Fruit fly (Drosophila melanogaster) whole organism, prepupa: ENCODE measurements around the gene CG14868.
A peak's percentile ranks its signal among the peaks of the same experiment; 100 is the strongest.

Source experiments
- Blimp-1 ChIP-seq: fragments of 200-800 bp; sonication (Bioruptor generic); optimal IDR thresholded peaks from 3 replicates; lab custom pipeline; 2017; ENCODE audit warnings: missing biosample characterization, missing genetic modification characterization, mild to moderate bottlenecking, moderate library complexity, missing genetic modification reagents
- CG10631 ChIP-seq: fragments of 200-800 bp; sonication (Bioruptor generic); optimal IDR thresholded peaks from 2 replicates; lab custom pipeline; 2016; ENCODE audit warnings: missing biosample characterization, missing genetic modification characterization
- CG10669 ChIP-seq: fragments of 200-800 bp; sonication (Bioruptor generic); optimal IDR thresholded peaks from 3 replicates; lab custom pipeline; 2018; ENCODE audit warnings: missing biosample characterization, mild to moderate bottlenecking, missing genetic modification characterization, moderate library complexity
- CG11294 ChIP-seq: fragments of 200-800 bp; sonication (Bioruptor generic); IDR thresholded peaks from 2 replicates; pipeline ENCODE4 v1.3.6; 2022; ENCODE audit warnings: missing biosample characterization, missing genetic modification characterization
- CG11762 ChIP-seq: fragments of 200-800 bp; sonication (Bioruptor generic); optimal IDR thresholded peaks from 3 replicates; lab custom pipeline; 2016; ENCODE audit warnings: missing biosample characterization, missing genetic modification characterization; ENCODE audit not compliant: insufficient read depth
- CG3032 ChIP-seq: fragments of 200-800 bp; optimal IDR thresholded peaks from 2 replicates; lab custom pipeline; 2019; ENCODE audit warnings: missing biosample characterization, mild to moderate bottlenecking, missing genetic modification characterization, moderate library complexity
- CG31627 ChIP-seq: fragments of 200-800 bp; sonication (Bioruptor generic); optimal IDR thresholded peaks from 3 replicates; lab custom pipeline; 2016; ENCODE audit warnings: missing biosample characterization, missing genetic modification characterization
- CG32006 ChIP-seq: fragments of 200-800 bp; sonication (Bioruptor generic); optimal IDR thresholded peaks from 3 replicates; lab custom pipeline; 2017; ENCODE audit warnings: missing biosample characterization, mild to moderate bottlenecking, missing genetic modification characterization
- CG34406 ChIP-seq: fragments of 200-800 bp; sonication (Bioruptor generic); optimal IDR thresholded peaks from 3 replicates; lab custom pipeline; 2016; ENCODE audit warnings: missing biosample characterization, missing genetic modification characterization
- CG3919 ChIP-seq: fragments of 200-800 bp; sonication (Bioruptor generic); optimal IDR thresholded peaks from 3 replicates; lab custom pipeline; 2016; ENCODE audit warnings: missing biosample characterization, missing genetic modification characterization
- CG6792 ChIP-seq: fragments of 200-800 bp; sonication (Bioruptor generic); optimal IDR thresholded peaks from 3 replicates; lab custom pipeline; 2016; ENCODE audit warnings: missing biosample characterization, missing genetic modification characterization
- CG6808 ChIP-seq: fragments of 200-800 bp; sonication (Bioruptor generic); optimal IDR thresholded peaks from 3 replicates; lab custom pipeline; 2017; ENCODE audit warnings: missing biosample characterization, missing genetic modification characterization, mild to moderate bottlenecking, moderate library complexity, missing genetic modification reagents
- CG7368 ChIP-seq: fragments of 200-800 bp; sonication (Bioruptor generic); optimal IDR thresholded peaks from 3 replicates; lab custom pipeline; 2016; ENCODE audit warnings: missing biosample characterization, missing genetic modification characterization
- CG8119 ChIP-seq: fragments of 200-800 bp; sonication (Bioruptor generic); IDR thresholded peaks from 3 replicates; pipeline ENCODE4 v1.3.6; 2022; ENCODE audit warnings: missing biosample characterization, missing genetic modification characterization
- CG8319 ChIP-seq: fragments of 200-800 bp; sonication (Bioruptor generic); optimal IDR thresholded peaks from 3 replicates; lab custom pipeline; 2016; ENCODE audit warnings: missing biosample characterization, missing genetic modification characterization
- CG8632 ChIP-seq: fragments of 200-800 bp; sonication (Bioruptor generic); optimal IDR thresholded peaks from 3 replicates; lab custom pipeline; 2016; ENCODE audit warnings: missing biosample characterization, missing genetic modification characterization
- CG9139 ChIP-seq: fragments of 200-800 bp; sonication (Bioruptor generic); optimal IDR thresholded peaks from 3 replicates; lab custom pipeline; 2017; ENCODE audit warnings: missing biosample characterization, mild to moderate bottlenecking, missing genetic modification characterization
- Eip75B ChIP-seq: fragments of 200-800 bp; sonication (Bioruptor generic); optimal IDR thresholded peaks from 3 replicates; lab custom pipeline; 2016; ENCODE audit warnings: missing biosample characterization, missing genetic modification characterization
- Eip78C ChIP-seq: fragments of 200-800 bp; sonication (Bioruptor generic); peaks from one replicate; lab custom pipeline; 2016; ENCODE audit warnings: missing biosample characterization, missing genetic modification characterization
- Eip93F ChIP-seq: fragments of 200-800 bp; sonication (Bioruptor generic); optimal IDR thresholded peaks from 2 replicates; lab custom pipeline; 2016; ENCODE audit warnings: missing biosample characterization, mild to moderate bottlenecking, missing genetic modification characterization
- Ets21C ChIP-seq: fragments of 200-800 bp; sonication (Bioruptor generic); optimal IDR thresholded peaks from 3 replicates; lab custom pipeline; 2016; ENCODE audit warnings: missing biosample characterization, missing genetic modification characterization
- Ets96B ChIP-seq: fragments of 200-800 bp; optimal IDR thresholded peaks from 2 replicates; lab custom pipeline; 2019; ENCODE audit warnings: missing biosample characterization, mild to moderate bottlenecking, missing genetic modification characterization, moderate library complexity
- Gug ChIP-seq: fragments of 200-800 bp; sonication (Bioruptor generic); IDR thresholded peaks from 2 replicates; pipeline ENCODE4 v1.3.6; 2022; ENCODE audit warnings: missing biosample characterization, missing genetic modification characterization
- Hr38 ChIP-seq: sonication (Bioruptor generic); optimal IDR thresholded peaks from 2 replicates; lab custom pipeline; 2016; ENCODE audit warnings: missing biosample characterization, missing genetic modification characterization
- Hr39 ChIP-seq: fragments of 200-800 bp; sonication (Bioruptor generic); optimal IDR thresholded peaks from 2 replicates; lab custom pipeline; 2016; ENCODE audit warnings: missing biosample characterization, missing genetic modification characterization
- Hr4 ChIP-seq: fragments of 200-800 bp; sonication (Bioruptor generic); optimal IDR thresholded peaks from 3 replicates; lab custom pipeline; 2016; ENCODE audit warnings: missing biosample characterization, missing genetic modification characterization
- Lpt ChIP-seq: fragments of 200-800 bp; sonication (Bioruptor generic); optimal IDR thresholded peaks from 3 replicates; lab custom pipeline; 2016; ENCODE audit warnings: missing biosample characterization, missing genetic modification characterization
- Met ChIP-seq: fragments of 200-800 bp; sonication (Bioruptor generic); optimal IDR thresholded peaks from 3 replicates; lab custom pipeline; 2016; ENCODE audit warnings: missing biosample characterization, missing genetic modification characterization
- OdsH ChIP-seq: fragments of 200-800 bp; sonication (Bioruptor generic); optimal IDR thresholded peaks from 3 replicates; lab custom pipeline; 2016; ENCODE audit warnings: missing biosample characterization, missing genetic modification characterization
- Smox ChIP-seq: fragments of 200-800 bp; sonication (Bioruptor generic); optimal IDR thresholded peaks from 3 replicates; lab custom pipeline; 2016; ENCODE audit warnings: missing biosample characterization, missing genetic modification characterization
- Sox14 ChIP-seq: fragments of 200-800 bp; sonication (Bioruptor generic); optimal IDR thresholded peaks from 3 replicates; lab custom pipeline; 2016; ENCODE audit warnings: missing biosample characterization, missing genetic modification characterization
- Sox15 ChIP-seq: fragments of 200-800 bp; sonication (Bioruptor generic); optimal IDR thresholded peaks from 3 replicates; lab custom pipeline; 2016; ENCODE audit warnings: missing biosample characterization, missing genetic modification characterization
- achi ChIP-seq: fragments of 200-800 bp; sonication (Bioruptor generic); optimal IDR thresholded peaks from 3 replicates; lab custom pipeline; 2016; ENCODE audit warnings: missing biosample characterization, missing genetic modification characterization
- acj6 ChIP-seq: fragments of 200-800 bp; sonication (Bioruptor generic); optimal IDR thresholded peaks from 3 replicates; lab custom pipeline; 2016; ENCODE audit warnings: missing biosample characterization, missing genetic modification characterization
- cyc ChIP-seq: fragments of 200-800 bp; sonication (Bioruptor generic); optimal IDR thresholded peaks from 3 replicates; lab custom pipeline; 2016; ENCODE audit warnings: missing biosample characterization, missing genetic modification characterization
- dac ChIP-seq: fragments of 200-800 bp; sonication (Bioruptor generic); optimal IDR thresholded peaks from 2 replicates; lab custom pipeline; 2017; ENCODE audit warnings: missing biosample characterization, mild to moderate bottlenecking, missing genetic modification characterization
- dsx ChIP-seq: fragments of 200-800 bp; optimal IDR thresholded peaks from 3 replicates; lab custom pipeline; 2019; ENCODE audit warnings: missing biosample characterization, mild to moderate bottlenecking, missing genetic modification characterization, moderate library complexity; ENCODE audit not compliant: poor library complexity, severe bottlenecking
- eg ChIP-seq: fragments of 200-800 bp; sonication (Bioruptor generic); IDR thresholded peaks from 3 replicates; pipeline ENCODE4 v1.3.6; 2022; ENCODE audit warnings: missing biosample characterization, missing genetic modification characterization
- esn ChIP-seq: fragments of 200-800 bp; sonication (Bioruptor generic); optimal IDR thresholded peaks from 2 replicates; lab custom pipeline; 2016; ENCODE audit warnings: missing biosample characterization, mild to moderate bottlenecking, missing genetic modification characterization, moderate library complexity
- fd59A ChIP-seq: fragments of 200-800 bp; sonication (Bioruptor generic); optimal IDR thresholded peaks from 2 replicates; lab custom pipeline; 2017; ENCODE audit warnings: missing biosample characterization, mild to moderate bottlenecking, missing genetic modification characterization, missing genetic modification reagents
- fkh ChIP-seq: fragments of 200-800 bp; sonication (Bioruptor generic); optimal IDR thresholded peaks from 3 replicates; lab custom pipeline; 2017; ENCODE audit warnings: missing biosample characterization, mild to moderate bottlenecking, missing genetic modification characterization, moderate library complexity
- net ChIP-seq: fragments of 200-800 bp; sonication (Bioruptor generic); optimal IDR thresholded peaks from 3 replicates; lab custom pipeline; 2016; ENCODE audit warnings: missing biosample characterization, missing genetic modification characterization
- pdm3 ChIP-seq: fragments of 200-800 bp; sonication (Bioruptor generic); optimal IDR thresholded peaks from 3 replicates; lab custom pipeline; 2016; ENCODE audit warnings: missing biosample characterization, missing genetic modification characterization
- ss ChIP-seq, 2 experiments: fragments of 200-800 bp; sonication (Bioruptor generic); optimal IDR thresholded peaks; 2 replicates in 1 of 2; 3 replicates in 1 of 2; lab custom pipeline; 2017 to 2018; ENCODE audit warnings: mild to moderate bottlenecking in 2 of 2, missing biosample characterization in 2 of 2, missing genetic modification characterization in 2 of 2, moderate library complexity in 1 of 2
- svp ChIP-seq: fragments of 200-800 bp; sonication (Bioruptor generic); peaks from one replicate; lab custom pipeline; 2016; ENCODE audit warnings: missing biosample characterization, missing genetic modification characterization
- topi ChIP-seq: fragments of 200-800 bp; sonication (Bioruptor generic); optimal IDR thresholded peaks from 3 replicates; lab custom pipeline; 2016; ENCODE audit warnings: missing biosample characterization, missing genetic modification characterization

The CG14868 gene

DNA sequence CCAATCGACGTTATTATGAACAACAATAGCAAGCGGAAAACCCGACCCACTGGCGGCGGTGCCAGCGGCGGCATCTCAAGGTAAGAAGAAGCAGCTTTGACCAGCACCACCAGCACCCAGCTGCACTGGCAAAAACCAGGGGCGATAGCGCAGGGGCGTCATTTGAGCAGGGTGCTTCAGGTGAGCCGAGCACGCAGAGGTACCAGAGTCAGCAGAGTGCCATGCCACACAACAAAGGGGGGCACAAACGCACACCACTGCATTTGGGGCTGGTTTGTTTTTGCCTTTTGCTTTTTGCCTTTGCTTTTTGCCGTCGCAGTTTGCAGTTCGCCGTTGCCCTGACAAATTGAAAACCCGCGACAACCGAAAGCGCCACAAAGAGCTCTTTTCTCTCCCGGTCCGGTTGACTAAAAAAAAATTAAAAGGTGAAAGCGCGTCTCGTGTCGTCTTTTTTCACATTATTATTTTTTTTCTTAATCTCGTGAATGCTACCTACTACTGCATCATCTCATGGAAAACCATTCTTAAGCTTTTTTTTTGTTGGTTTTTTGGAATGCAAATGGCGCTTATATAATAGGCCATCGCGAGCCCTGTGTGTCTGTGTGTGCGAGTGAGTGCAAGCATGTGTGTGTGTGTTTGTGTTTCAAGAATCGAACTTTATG, 39.5 kb upstream of the CG14868 start (continued):
- no peak for TF ChIP-seq Blimp-1 (GFP tag; lab: Kevin White, UChicago)
- peak; percentile 38 for TF ChIP-seq Hr4 (GFP tag; lab: Kevin White, UChicago)
- TF ChIP-seq CG31627 (GFP tag; lab: Kevin White, UChicago) = peak; percentile 23
- no peak for TF ChIP-seq CG6808 (GFP tag; lab: Kevin White, UChicago)
- TF ChIP-seq Lpt (GFP tag; lab: Kevin White, UChicago) = peak; percentile 37
- peak; percentile 15 for TF ChIP-seq Met
- TF ChIP-seq svp (GFP tag; lab: Kevin White, UChicago) = peak; percentile 79
- peak; percentile 20 for TF ChIP-seq achi (GFP tag; lab: Kevin White, UChicago)
- no peak for TF ChIP-seq Sox15 (GFP tag; lab: Kevin White, UChicago)
- no peak for TF ChIP-seq CG8632 (GFP tag; lab: Kevin White, UChicago)
- TF ChIP-seq Sox14 (GFP tag; lab: Kevin White, UChicago) = peak; percentile 25
- TF ChIP-seq dsx = no peak
- TF ChIP-seq Gug (GFP tag; lab: Robert Waterston, UW) = 0 out of 2 replicates have a peak, but pooled peaks have one; percentile 42
- peak; percentile 14 for TF ChIP-seq esn (GFP tag; lab: Kevin White, UChicago)
- TF ChIP-seq fkh (GFP tag; lab: Kevin White, UChicago) = no peak
- peak; percentile 48; the same call in 1 of the 2 replicates for TF ChIP-seq CG11294 (GFP tag; lab: Robert Waterston, UW)

- TF ChIP-seq acj6 (GFP tag; lab: Kevin White, UChicago) (no peak), Ets21C (peak; percentile 3), CG8119 (GFP tag; lab: Robert Waterston, UW) (no peak), CG7368 (GFP tag; lab: Kevin White, UChicago) (peak; percentile 13), fd59A (no peak), Hr38 (GFP tag; lab: Kevin White, UChicago) (no peak), Eip93F (GFP tag; lab: Kevin White, UChicago) (no peak), net (no peak), CG11762 (GFP tag; lab: Kevin White, UChicago) (no peak), CG6792 (peak; percentile 5), eg (GFP tag; lab: Robert Waterston, UW) (no peak), dac (GFP tag; lab: Kevin White, UChicago) (no peak), esn (GFP tag; lab: Kevin White, UChicago) (peak; percentile 36), CG6808 (GFP tag; lab: Kevin White, UChicago) (no peak), Smox (GFP tag; lab: Kevin White, UChicago) (peak; percentile 32), CG11294 (GFP tag; lab: Robert Waterston, UW) (no peak), CG32006 (GFP tag; lab: Kevin White, UChicago) (no peak), svp (GFP tag; lab: Kevin White, UChicago) (peak; percentile 63), CG3919 (GFP tag; lab: Kevin White, UChicago) (peak; percentile 1), Sox14 (GFP tag; lab: Kevin White, UChicago) (peak; percentile 33), CG3032 (no peak), dsx (no peak), Eip75B (GFP tag; lab: Kevin White, UChicago) (peak; percentile 15), Gug (GFP tag; lab: Robert Waterston, UW) (no peak), CG8319 (GFP tag; lab: Kevin White, UChicago) (no peak), topi (GFP tag; lab: Kevin White, UChicago) (peak; percentile 18), CG34406 (GFP tag; lab: Kevin White, UChicago) (no peak), CG10669 (GFP tag; lab: Kevin White, UChicago) (no peak), pdm3 (GFP tag; lab: Kevin White, UChicago) (peak; percentile 15), CG9139 (GFP tag; lab: Kevin White, UChicago) (no peak), ss (GFP tag; optimal IDR thresholded peaks at IDR 0.05; lab: Kevin White, UChicago) (no peak), Met (peak; percentile 2), Blimp-1 (GFP tag; lab: Kevin White, UChicago) (no peak), Hr39 (GFP tag; lab: Kevin White, UChicago) (peak; percentile 40), Hr4 (GFP tag; lab: Kevin White, UChicago) (no peak), OdsH (GFP tag; lab: Kevin White, UChicago) (peak; percentile 32), achi (GFP tag; lab: Kevin White, UChicago) (peak; percentile 22), Eip78C (peak; percentile 79), Ets96B (tag; lab: Kevin White, UChicago) (no peak), CG8632 (GFP tag; lab: Kevin White, UChicago) (no peak), cyc (GFP tag; lab: Kevin White, UChicago) (peak; percentile 18), CG10631 (GFP tag; lab: Kevin White, UChicago) (no peak)
Measured at dm6 chr3R:15408131-15408731, 38.5 kb upstream of the CG14868 start, which contains the start of gene Atx2. Gene Atx2, plus strand, starts transcription at chr3R:15408423.
